Fruit fly (Drosophila melanogaster) whole organism, embryonic: ENCODE measurements around the gene CG7879.

Experiments used
- Atf-2 ChIP-seq: fragments of 200-800 bp; sonication (Bioruptor generic); optimal IDR thresholded peaks from 2 replicates; lab custom pipeline; 2016; ENCODE audit warnings: missing biosample characterization, missing genetic modification characterization
- Blimp-1 ChIP-seq: fragments of 200-800 bp; sonication (Bioruptor generic); optimal IDR thresholded peaks from 3 replicates; lab custom pipeline; 2018; ENCODE audit warnings: missing biosample characterization, missing genetic modification characterization, mild to moderate bottlenecking, moderate library complexity, missing genetic modification reagents
- CG1024 ChIP-seq: fragments of 200-800 bp; sonication (Bioruptor generic); IDR thresholded peaks from 2 replicates; pipeline ENCODE4 v1.3.6; 2022; ENCODE audit warnings: missing biosample characterization, missing genetic modification characterization
- CG10431 ChIP-seq: fragments of 200-800 bp; sonication (Bioruptor generic); optimal IDR thresholded peaks from 3 replicates; lab custom pipeline; 2018; ENCODE audit warnings: missing biosample characterization, mild to moderate bottlenecking, missing genetic modification characterization
- CG11093 ChIP-seq: fragments of 200-800 bp; sonication (Bioruptor generic); IDR thresholded peaks from 3 replicates; pipeline ENCODE4 v1.3.6; 2022; ENCODE audit warnings: missing biosample characterization, missing genetic modification characterization
- CG11696 ChIP-seq: fragments of 200-800 bp; sonication (Bioruptor generic); IDR thresholded peaks from 2 replicates; pipeline ENCODE4 v1.3.6; 2022; ENCODE audit warnings: missing biosample characterization, missing genetic modification characterization
- CG12104 ChIP-seq: fragments of 200-800 bp; sonication (Bioruptor generic); optimal IDR thresholded peaks from 3 replicates; lab custom pipeline; 2016; ENCODE audit warnings: missing biosample characterization, missing genetic modification characterization
- CG12769 ChIP-seq: fragments of 200-800 bp; sonication (Bioruptor generic); optimal IDR thresholded peaks from 2 replicates; lab custom pipeline; 2019; ENCODE audit warnings: missing biosample characterization, mild to moderate bottlenecking, missing genetic modification characterization, moderate library complexity
- CG13296 ChIP-seq: fragments of 200-800 bp; sonication (Bioruptor generic); optimal IDR thresholded peaks from 3 replicates; lab custom pipeline; 2018; ENCODE audit warnings: missing biosample characterization, mild to moderate bottlenecking, missing genetic modification characterization
- CG13624 ChIP-seq: fragments of 200-800 bp; sonication (Bioruptor generic); optimal IDR thresholded peaks from 2 replicates; lab custom pipeline; 2016; ENCODE audit warnings: missing biosample characterization, missing genetic modification characterization
- CG14710 ChIP-seq: fragments of 200-800 bp; sonication (Bioruptor generic); optimal IDR thresholded peaks from 3 replicates; lab custom pipeline; 2019; ENCODE audit warnings: missing biosample characterization, mild to moderate bottlenecking, missing genetic modification characterization, moderate library complexity
- CG15479 ChIP-seq: fragments of 200-800 bp; sonication (Bioruptor generic); optimal IDR thresholded peaks from 3 replicates; lab custom pipeline; 2019; ENCODE audit warnings: missing biosample characterization, mild to moderate bottlenecking, missing genetic modification characterization, moderate library complexity
- CG8388 ChIP-seq: fragments of 200-800 bp; sonication (Bioruptor generic); optimal IDR thresholded peaks from 2 replicates; lab custom pipeline; 2019; ENCODE audit warnings: missing biosample characterization, mild to moderate bottlenecking, missing genetic modification characterization, moderate library complexity
- CG8765 ChIP-seq: fragments of 200-800 bp; sonication (Bioruptor generic); IDR thresholded peaks from 2 replicates; pipeline ENCODE4 v1.3.6; 2022; ENCODE audit warnings: missing biosample characterization, missing genetic modification characterization
- CHES-1-like ChIP-seq: fragments of 200-800 bp; sonication (Bioruptor generic); optimal IDR thresholded peaks from 2 replicates; lab custom pipeline; 2016; ENCODE audit warnings: missing biosample characterization, missing genetic modification characterization
- D19B ChIP-seq: fragments of 200-800 bp; sonication (Bioruptor generic); optimal IDR thresholded peaks from 2 replicates; lab custom pipeline; 2017; ENCODE audit warnings: missing biosample characterization, mild to moderate bottlenecking, missing genetic modification characterization
- ERR ChIP-seq: fragments of 200-800 bp; sonication (Bioruptor generic); optimal IDR thresholded peaks from 2 replicates; lab custom pipeline; 2016; ENCODE audit warnings: missing biosample characterization, missing genetic modification characterization
- Eip74EF ChIP-seq, 2 experiments: fragments of 200-800 bp in 1 of 2; fragments of >200 bp in 1 of 2; sonication (Bioruptor generic) in 1 of 2; optimal IDR thresholded peaks; 2 replicates each; lab custom pipeline; 2017 to 2019; ENCODE audit warnings: missing biosample characterization in 2 of 2, missing genetic modification characterization in 2 of 2, mild to moderate bottlenecking in 1 of 2, moderate library complexity in 1 of 2
- Elba2 ChIP-seq: fragments of 200-800 bp; sonication (Bioruptor generic); optimal IDR thresholded peaks from 3 replicates; lab custom pipeline; 2016; ENCODE audit warnings: missing biosample characterization, missing genetic modification characterization
- Fer1 ChIP-seq: fragments of 200-800 bp; sonication (Bioruptor generic); optimal IDR thresholded peaks from 2 replicates; lab custom pipeline; 2017; ENCODE audit warnings: missing biosample characterization, mild to moderate bottlenecking, missing genetic modification characterization
- H2.0 ChIP-seq: fragments of 200-800 bp; sonication (Bioruptor generic); IDR thresholded peaks from 2 replicates; pipeline ENCODE4 v1.3.6; 2022; ENCODE audit warnings: missing biosample characterization, missing genetic modification characterization
- Hey ChIP-seq: fragments of 200-800 bp; sonication (Bioruptor generic); optimal IDR thresholded peaks from 3 replicates; lab custom pipeline; 2018; ENCODE audit warnings: missing biosample characterization, mild to moderate bottlenecking, missing genetic modification characterization
- Hr39 ChIP-seq: fragments of >200 bp; optimal IDR thresholded peaks from 2 replicates; lab custom pipeline; 2017
- Lpt ChIP-seq: fragments of >200 bp; optimal IDR thresholded peaks from 2 replicates; lab custom pipeline; 2018; ENCODE audit warnings: missing biosample characterization, missing genetic modification characterization
- MBD-R2 ChIP-seq: fragments of 200-800 bp; sonication (Bioruptor generic); IDR thresholded peaks from 2 replicates; pipeline ENCODE4 v1.3.6; 2022; ENCODE audit warnings: missing biosample characterization, missing genetic modification characterization
- NfI ChIP-seq: fragments of 200-800 bp; sonication (Bioruptor generic); optimal IDR thresholded peaks from 3 replicates; lab custom pipeline; 2018; ENCODE audit warnings: missing biosample characterization, mild to moderate bottlenecking, missing genetic modification characterization, moderate library complexity
- Rx ChIP-seq: fragments of 200-800 bp; sonication (Bioruptor generic); IDR thresholded peaks from 2 replicates; pipeline ENCODE4 v1.3.6; 2022; ENCODE audit warnings: missing biosample characterization, missing genetic modification characterization
- Sry-β ChIP-seq: fragments of 200-800 bp; sonication (Bioruptor generic); optimal IDR thresholded peaks from 2 replicates; lab custom pipeline; 2018; ENCODE audit warnings: missing biosample characterization, mild to moderate bottlenecking, missing genetic modification characterization, moderate library complexity
- Stat92E ChIP-seq, 3 experiments: fragments of >200 bp in 2 of 3; fragments of 200-800 bp in 1 of 3; sonication (Bioruptor generic) in 1 of 3; optimal IDR thresholded peaks; 2 replicates each; lab custom pipeline; 2017 to 2019; ENCODE audit warnings: missing biosample characterization in 3 of 3, missing genetic modification characterization in 3 of 3, mild to moderate bottlenecking in 1 of 3, moderate library complexity in 1 of 3
- Xrp1 ChIP-seq: fragments of 200-800 bp; sonication (Bioruptor generic); IDR thresholded peaks from 2 replicates; pipeline ENCODE4 v1.3.6; 2022; ENCODE audit warnings: missing biosample characterization, missing genetic modification characterization
- YL-1 ChIP-seq: fragments of 200-800 bp; sonication (Bioruptor generic); optimal IDR thresholded peaks from 3 replicates; lab custom pipeline; 2017; ENCODE audit warnings: missing biosample characterization, mild to moderate bottlenecking, missing genetic modification characterization
- chm ChIP-seq: fragments of 200-800 bp; sonication (Bioruptor generic); IDR thresholded peaks from 2 replicates; pipeline ENCODE4 v1.3.6; 2022; ENCODE audit warnings: missing biosample characterization, missing genetic modification characterization
- crc ChIP-seq: fragments of 200-800 bp; sonication (Bioruptor generic); optimal IDR thresholded peaks from 2 replicates; lab custom pipeline; 2016; ENCODE audit warnings: missing biosample characterization, missing genetic modification characterization
- crp ChIP-seq, 2 experiments: fragments of 200-800 bp; sonication (Bioruptor generic); optimal IDR thresholded peaks; 2 replicates in 1 of 2; 3 replicates in 1 of 2; lab custom pipeline; 2017; ENCODE audit warnings: missing biosample characterization in 2 of 2, missing genetic modification characterization in 2 of 2, mild to moderate bottlenecking in 1 of 2, moderate library complexity in 1 of 2
- dimm ChIP-seq: fragments of 200-800 bp; sonication (Bioruptor generic); IDR thresholded peaks from 2 replicates; pipeline ENCODE4 v1.3.6; 2022; ENCODE audit warnings: missing biosample characterization, missing genetic modification characterization
- ewg ChIP-seq: fragments of 200-800 bp; sonication (Bioruptor generic); optimal IDR thresholded peaks from 3 replicates; lab custom pipeline; 2017; ENCODE audit warnings: mild to moderate bottlenecking, missing biosample characterization, missing genetic modification reagents, missing genetic modification characterization
- her ChIP-seq: fragments of 200-800 bp; sonication (Bioruptor generic); optimal IDR thresholded peaks from 2 replicates; lab custom pipeline; 2016; ENCODE audit warnings: missing biosample characterization, missing genetic modification characterization
- hkb ChIP-seq, 2 experiments: fragments of 200-800 bp in 1 of 2; fragments of >200 bp in 1 of 2; sonication (Bioruptor generic) in 1 of 2; IDR thresholded peaks in 1 of 2; optimal IDR thresholded peaks in 1 of 2; 2 replicates each; pipeline versions ENCODE4 v1.3.6 to Lab custom; 2017 to 2022; ENCODE audit warnings: missing biosample characterization in 1 of 2, missing genetic modification characterization in 1 of 2
- lola ChIP-seq, 3 experiments: fragments of >200 bp in 2 of 3; fragments of 200-800 bp in 1 of 3; sonication (Bioruptor generic) in 1 of 3; optimal IDR thresholded peaks; 2 replicates each; lab custom pipeline; 2017 to 2019; ENCODE audit warnings: missing biosample characterization in 3 of 3, missing genetic modification characterization in 3 of 3, mild to moderate bottlenecking in 1 of 3, moderate library complexity in 1 of 3
- maf-S ChIP-seq: fragments of 200-800 bp; sonication (Bioruptor generic); optimal IDR thresholded peaks from 2 replicates; lab custom pipeline; 2016; ENCODE audit warnings: missing biosample characterization, missing genetic modification characterization
- pnt ChIP-seq: fragments of 200-800 bp; sonication (Bioruptor generic); optimal IDR thresholded peaks from 3 replicates; lab custom pipeline; 2016; ENCODE audit warnings: missing biosample characterization, missing genetic modification characterization
- psq ChIP-seq: fragments of 200-800 bp; sonication (Bioruptor generic); optimal IDR thresholded peaks from 2 replicates; lab custom pipeline; 2017; ENCODE audit warnings: missing biosample characterization, missing genetic modification characterization
- ro ChIP-seq: fragments of 200-800 bp; sonication (Bioruptor generic); IDR thresholded peaks from 2 replicates; pipeline ENCODE4 v1.3.6; 2022; ENCODE audit warnings: missing biosample characterization, missing genetic modification characterization
- scrt ChIP-seq: fragments of 200-800 bp; sonication (Bioruptor generic); optimal IDR thresholded peaks from 2 replicates; lab custom pipeline; 2018; ENCODE audit warnings: missing biosample characterization, mild to moderate bottlenecking, missing genetic modification characterization, moderate library complexity
- so ChIP-seq: fragments of 200-800 bp; sonication (Bioruptor generic); IDR thresholded peaks from 3 replicates; pipeline ENCODE4 v1.3.6; 2022; ENCODE audit warnings: missing biosample characterization, missing genetic modification characterization
- sr ChIP-seq: fragments of 200-800 bp; sonication (Bioruptor generic); IDR thresholded peaks from 3 replicates; pipeline ENCODE4 v1.3.6; 2022; ENCODE audit warnings: missing biosample characterization, missing genetic modification characterization
- ssp ChIP-seq: fragments of 200-800 bp; sonication (Bioruptor generic); IDR thresholded peaks from 2 replicates; pipeline ENCODE4 v1.3.6; 2022; ENCODE audit warnings: missing biosample characterization, missing genetic modification characterization
- tap ChIP-seq: fragments of 200-800 bp; optimal IDR thresholded peaks from 3 replicates; lab custom pipeline; 2019; ENCODE audit warnings: missing biosample characterization, mild to moderate bottlenecking, missing genetic modification characterization, moderate library complexity
- wdn ChIP-seq: fragments of 200-800 bp; sonication (Bioruptor generic); IDR thresholded peaks from 2 replicates; pipeline ENCODE4 v1.3.6; 2022; ENCODE audit warnings: missing biosample characterization, missing genetic modification characterization
- yki ChIP-seq: fragments of >200 bp; optimal IDR thresholded peaks from 3 replicates; lab custom pipeline; 2018
- zen2 ChIP-seq: fragments of 200-800 bp; sonication (Bioruptor generic); IDR thresholded peaks from 3 replicates; pipeline ENCODE4 v1.3.6; 2022; ENCODE audit warnings: missing biosample characterization, missing genetic modification characterization; ENCODE audit not compliant: partially characterized antibody

Gene CG7879

dm6 chr3L:1609611-1610010 is 41.2 kb upstream of the CG7879 start (continued):
- TF ChIP-seq ssp (GFP tag; lab: Robert Waterston, UW) (no peak), ro (GFP tag; lab: Robert Waterston, UW) (no peak), zen2 (no peak), Sry-β (GFP tag; lab: Kevin White, UChicago) (no peak), CG8765 (GFP tag; lab: Robert Waterston, UW) (no peak), Elba2 (GFP tag; lab: Kevin White, UChicago) (no peak), wdn (GFP tag; lab: Robert Waterston, UW) (0 out of 2 replicates have a peak, but pooled peaks have one; percentile 36), so (0 out of 3 replicates have a peak, but pooled peaks have one; percentile 10), tap (tag; lab: Kevin White, UChicago) (no peak), scrt (GFP tag; lab: Kevin White, UChicago) (no peak), Blimp-1 (GFP tag; lab: Kevin White, UChicago) (no peak), hkb (optimal IDR thresholded peaks at IDR 0.05; lab: Kevin White, UChicago) (no peak), hkb (GFP tag; IDR thresholded peaks at IDR 0.05; lab: Robert Waterston, UW) (peak; percentile 34; the same call in 1 of the 2 replicates), H2.0 (GFP tag; lab: Robert Waterston, UW) (peak; percentile 37; the same call in 1 of the 2 replicates), ewg (no peak), Atf-2 (GFP tag; lab: Kevin White, UChicago) (no peak), CG12104 (peak; percentile 85), Stat92E (GFP tag; optimal IDR thresholded peaks at IDR 0.05; lab: Kevin White, UChicago) (no peak), CG13624 (peak; percentile 29), Lpt (GFP tag; lab: Kevin White, UChicago) (no peak), lola (GFP tag; optimal IDR thresholded peaks at IDR 0.05; lab: Kevin White, UChicago) (no peak), CG10431 (no peak), pnt (GFP tag; lab: Kevin White, UChicago) (no peak), Hr39 (lab: Kevin White, UChicago) (no peak), Hey (tag; lab: Kevin White, UChicago) (no peak), CG13296 (peak; percentile 12), psq (no peak), Xrp1 (no peak), ERR (GFP tag; lab: Kevin White, UChicago) (no peak), crp (GFP tag; optimal IDR thresholded peaks at IDR 0.05; lab: Kevin White, UChicago) (no peak), CG11696 (GFP tag; lab: Robert Waterston, UW) (no peak), MBD-R2 (GFP tag; lab: Robert Waterston, UW) (no peak), yki (lab: Kevin White, UChicago) (no peak), CG8388 (no peak), D19B (GFP tag; lab: Kevin White, UChicago) (peak; percentile 34), Eip74EF (GFP tag; optimal IDR thresholded peaks at IDR 0.05; lab: Kevin White, UChicago) (no peak), CG15479 (GFP tag; lab: Kevin White, UChicago) (no peak), CG1024 (GFP tag; lab: Robert Waterston, UW) (no peak), her (GFP tag; lab: Kevin White, UChicago) (no peak), CG11093 (GFP tag; lab: Robert Waterston, UW) (no peak), sr (no peak), Rx (GFP tag; lab: Robert Waterston, UW) (no peak), YL-1 (GFP tag; lab: Kevin White, UChicago) (no peak), chm (GFP tag; lab: Robert Waterston, UW) (no peak), dimm (GFP tag; lab: Robert Waterston, UW) (no peak), CG14710 (tag; lab: Kevin White, UChicago) (no peak), NfI (GFP tag; lab: Kevin White, UChicago) (peak; percentile 21), CG12769 (no peak), Fer1 (GFP tag; lab: Kevin White, UChicago) (no peak), maf-S (GFP tag; lab: Kevin White, UChicago) (no peak), CHES-1-like (no peak), crc (GFP tag; lab: Kevin White, UChicago) (no peak)
